ENCODE assay signal across 7 worm cellular contexts in genomic region chrIV:10796707-10797106, ce11.
TF ChIP-seq lines count a peak whose summit lies in the region.

No protein-coding gene starts in this region.

TF ChIP-seq in whole organism, L1 larva, 84 proteins besides CTCF, POLR2A, EP300 and RAD21:
- TF ChIP-seq elt-2 (tag; optimal IDR thresholded peaks at IDR 0.05; lab: Kevin White, UChicago) (peak; percentile 64), pax-3 (tag; optimal IDR thresholded peaks at IDR 0.05; lab: Kevin White, UChicago) (no peak)

TF ChIP-seq in whole organism, L2 larva, 48 proteins besides CTCF, POLR2A, EP300 and RAD21:
- no peak for TF ChIP-seq elt-3 (tag; optimal IDR thresholded peaks at IDR 0.05; lab: Kevin White, UChicago)
- peak; percentile 20 for TF ChIP-seq gmeb-1 (tag; optimal IDR thresholded peaks at IDR 0.05; lab: Kevin White, UChicago)
- TF ChIP-seq fos-1 (tag; optimal IDR thresholded peaks at IDR 0.05; lab: Kevin White, UChicago), result peak; percentile 34
- TF ChIP-seq sma-9 (GFP tag; optimal IDR thresholded peaks at IDR 0.05; lab: Kevin White, UChicago), result peak; percentile 12
- TF ChIP-seq sma-9 (tag; optimal IDR thresholded peaks at IDR 0.05; lab: Kevin White, UChicago), result no peak

TF ChIP-seq in whole organism, L3 larva, 47 proteins besides CTCF, POLR2A, EP300 and RAD21:
- peak; percentile 78 for TF ChIP-seq elt-2 (tag; optimal IDR thresholded peaks at IDR 0.05; lab: Kevin White, UChicago)
- no peak for TF ChIP-seq nhr-23 (tag; optimal IDR thresholded peaks at IDR 0.05; lab: Kevin White, UChicago)
- TF ChIP-seq ceh-28 (tag; optimal IDR thresholded peaks at IDR 0.05; lab: Kevin White, UChicago), result no peak
- TF ChIP-seq unc-62 (GFP tag; optimal IDR thresholded peaks at IDR 0.05; lab: Kevin White, UChicago), result no peak
- TF ChIP-seq pqm-1 (tag; optimal IDR thresholded peaks at IDR 0.05; lab: Kevin White, UChicago), result peak; percentile 56

TF ChIP-seq in whole organism, L4 larva, 104 proteins besides CTCF, POLR2A, EP300 and RAD21:
- TF ChIP-seq ceh-20 (GFP tag; IDR thresholded peaks at IDR 0.05; lab: Robert Waterston, UW), result no peak
- peak; percentile 83 for TF ChIP-seq dve-1 (tag; optimal IDR thresholded peaks at IDR 0.05; lab: Kevin White, UChicago; ENCODE audit: insufficient read depth)
- no peak for TF ChIP-seq daf-16 (GFP tag; optimal IDR thresholded peaks at IDR 0.05; lab: Kevin White, UChicago)
- peak; percentile 95 for TF ChIP-seq daf-16 (tag; optimal IDR thresholded peaks at IDR 0.05; lab: Kevin White, UChicago)
- TF ChIP-seq nhr-28 (tag; optimal IDR thresholded peaks at IDR 0.05; lab: Kevin White, UChicago), result peak; percentile 48
- TF ChIP-seq F37D6.2 (tag; optimal IDR thresholded peaks at IDR 0.05; lab: Kevin White, UChicago), result no peak
- TF ChIP-seq dmd-6 (GFP tag; IDR thresholded peaks at IDR 0.05; lab: Robert Waterston, UW), result peak; percentile 43
- TF ChIP-seq pqm-1 (tag; optimal IDR thresholded peaks at IDR 0.05; lab: Kevin White, UChicago), result peak; percentile 21
- peak; percentile 89 for TF ChIP-seq aha-1 (tag; lab: Kevin White, UChicago)
- peak; percentile 10 for TF ChIP-seq nhr-48 (tag; optimal IDR thresholded peaks at IDR 0.05; lab: Kevin White, UChicago)
- TF ChIP-seq hlh-11 (tag; optimal IDR thresholded peaks at IDR 0.05; lab: Kevin White, UChicago), result peak; percentile 45
- TF ChIP-seq T20F7.1 (GFP tag; optimal IDR thresholded peaks at IDR 0.05; lab: Kevin White, UChicago), result no peak

TF ChIP-seq in whole organism, late embryonic, 69 proteins besides CTCF, POLR2A, EP300 and RAD21:
- no peak for TF ChIP-seq ceh-19 (GFP tag; optimal IDR thresholded peaks at IDR 0.05; lab: Kevin White, UChicago)
- peak; percentile 53 for TF ChIP-seq elt-2 (tag; optimal IDR thresholded peaks at IDR 0.05; lab: Kevin White, UChicago)

TF ChIP-seq in whole organism, mixed stage, embryonic, 35 proteins besides CTCF, POLR2A, EP300 and RAD21:
- TF ChIP-seq elt-3 (tag; optimal IDR thresholded peaks at IDR 0.05; lab: Kevin White, UChicago) (no peak), pha-4 (tag; optimal IDR thresholded peaks at IDR 0.05; lab: Kevin White, UChicago) (no peak), flh-1 (GFP tag; optimal IDR thresholded peaks at IDR 0.05; lab: Kevin White, UChicago) (no peak), zip-8 (tag; optimal IDR thresholded peaks at IDR 0.05; lab: Kevin White, UChicago) (no peak), elt-1 (tag; optimal IDR thresholded peaks at IDR 0.05; lab: Kevin White, UChicago; ENCODE audit: borderline replicate concordance, insufficient read depth) (peak; percentile 57), unc-39 (tag; optimal IDR thresholded peaks at IDR 0.05; lab: Kevin White, UChicago) (no peak)

TF ChIP-seq in whole organism, young adult, 124 proteins besides CTCF, POLR2A, EP300 and RAD21:
- no peak for TF ChIP-seq akir-1 (GFP tag; optimal IDR thresholded peaks at IDR 0.05; lab: Kevin White, UChicago)
- no peak for TF ChIP-seq ceh-27 (GFP tag; optimal IDR thresholded peaks at IDR 0.05; lab: Kevin White, UChicago)
- TF ChIP-seq hmg-20 (GFP tag; IDR thresholded peaks at IDR 0.05; lab: Robert Waterston, UW), result no peak
- no peak for TF ChIP-seq madf-3 (GFP tag; IDR thresholded peaks at IDR 0.05; lab: Robert Waterston, UW)
- peak; percentile 45 for TF ChIP-seq nhr-80 (tag; optimal IDR thresholded peaks at IDR 0.05; lab: Kevin White, UChicago)
- no peak for TF ChIP-seq B0019.2 (GFP tag; conservative IDR thresholded peaks at IDR 0.05; lab: Robert Waterston, UW)
- no peak for TF ChIP-seq B0261.1 (tag; optimal IDR thresholded peaks at IDR 0.05; lab: Kevin White, UChicago)
- TF ChIP-seq mel-28 (tag; optimal IDR thresholded peaks at IDR 0.05; lab: Kevin White, UChicago; ENCODE audit: borderline replicate concordance), result no peak
